Worm (Caenorhabditis elegans) whole organism, young adult: ENCODE results near the gene pas-6.

ENCODE experiments used
- B0019.2 ChIP-seq: fragments of 200-800 bp; sonication (Bioruptor generic); conservative IDR thresholded peaks from 2 replicates; pipeline ENCODE4 v1.3.6; 2022; ENCODE audit warnings: missing genetic modification reagents, missing genetic modification characterization, missing compliant biosample characterization
- B0336.3 ChIP-seq: fragments of 200-800 bp; sonication (Bioruptor generic); IDR thresholded peaks from 2 replicates; pipeline ENCODE4 v1.3.6; 2022; ENCODE audit warnings: missing genetic modification characterization, missing compliant biosample characterization
- C06A6.2 ChIP-seq: fragments of 200-800 bp; sonication (Bioruptor generic); conservative IDR thresholded peaks from 2 replicates; pipeline ENCODE4 v1.3.6; 2022; ENCODE audit warnings: missing genetic modification characterization, missing compliant biosample characterization
- C17E4.6 ChIP-seq: fragments of 200-800 bp; sonication (Bioruptor generic); IDR thresholded peaks from 2 replicates; pipeline ENCODE4 v1.3.6; 2022; ENCODE audit warnings: missing genetic modification reagents, missing genetic modification characterization, missing compliant biosample characterization
- D2030.7 ChIP-seq: fragments of 200-800 bp; sonication (Bioruptor generic); IDR thresholded peaks from 2 replicates; pipeline ENCODE4 v1.3.6; 2022; ENCODE audit warnings: missing genetic modification reagents, missing genetic modification characterization, missing compliant biosample characterization
- F22D6.2 ChIP-seq: sonication (generic microtip); optimal IDR thresholded peaks from 2 replicates; lab custom pipeline; 2016; ENCODE audit warnings: mild to moderate bottlenecking, missing genetic modification characterization, missing compliant biosample characterization
- F33H1.4 ChIP-seq: fragments of 200-800 bp; sonication (Bioruptor generic); IDR thresholded peaks from 2 replicates; pipeline ENCODE4 v1.3.6; 2022; ENCODE audit warnings: missing genetic modification reagents, missing genetic modification characterization, missing compliant biosample characterization
- F39B2.1 ChIP-seq: fragments of 200-800 bp; sonication (Bioruptor generic); IDR thresholded peaks from 2 replicates; pipeline ENCODE4 v1.3.6; 2022; ENCODE audit warnings: missing genetic modification reagents, missing genetic modification characterization, missing compliant biosample characterization
- F57A8.1 ChIP-seq: fragments of 200-800 bp; sonication (Bioruptor generic); optimal IDR thresholded peaks from 2 replicates; lab custom pipeline; 2018; ENCODE audit warnings: mild to moderate bottlenecking, missing genetic modification characterization, moderate library complexity, missing compliant biosample characterization
- F57C9.4 ChIP-seq: sonication (generic microtip); optimal IDR thresholded peaks from 2 replicates; lab custom pipeline; 2017; ENCODE audit warnings: mild to moderate bottlenecking, missing genetic modification characterization, missing compliant biosample characterization
- Y67H2A.10 ChIP-seq: fragments of 200-800 bp; sonication (Bioruptor generic); conservative IDR thresholded peaks from 2 replicates; pipeline ENCODE4 v1.3.6; 2022; ENCODE audit warnings: missing genetic modification reagents, missing genetic modification characterization, missing compliant biosample characterization
- akir-1 ChIP-seq: fragments of 200-800 bp; sonication (Bioruptor generic); optimal IDR thresholded peaks from 2 replicates; lab custom pipeline; 2018; ENCODE audit warnings: mild to moderate bottlenecking, missing genetic modification characterization, moderate library complexity, missing compliant biosample characterization
- aptf-2 ChIP-seq: fragments of 200-800 bp; sonication (Bioruptor generic); conservative IDR thresholded peaks from 2 replicates; pipeline ENCODE4 v1.3.6; 2022; ENCODE audit warnings: missing genetic modification reagents, missing genetic modification characterization, missing compliant biosample characterization
- atf-7 ChIP-seq: sonication (generic microtip); optimal IDR thresholded peaks from 2 replicates; lab custom pipeline; 2017; ENCODE audit warnings: mild to moderate bottlenecking, missing genetic modification characterization, missing compliant biosample characterization
- attf-6 ChIP-seq: fragments of 200-800 bp; sonication (Bioruptor generic); IDR thresholded peaks from 2 replicates; pipeline ENCODE4 v1.3.6; 2022; ENCODE audit warnings: missing genetic modification reagents, missing genetic modification characterization, missing compliant biosample characterization
- ccch-3 ChIP-seq: fragments of 200-800 bp; sonication (Bioruptor generic); optimal IDR thresholded peaks from 2 replicates; lab custom pipeline; 2018; ENCODE audit warnings: mild to moderate bottlenecking, missing genetic modification characterization, missing compliant biosample characterization
- ceh-91 ChIP-seq: fragments of 200-800 bp; sonication (Bioruptor generic); IDR thresholded peaks from 2 replicates; pipeline ENCODE4 v1.3.6; 2022; ENCODE audit warnings: missing genetic modification reagents, missing genetic modification characterization, missing compliant biosample characterization
- die-1 ChIP-seq: sonication (generic microtip); optimal IDR thresholded peaks from 2 replicates; lab custom pipeline; 2016; ENCODE audit warnings: missing genotype, mild to moderate bottlenecking, missing genetic modification characterization, missing compliant biosample characterization
- dpl-1 ChIP-seq: fragments of 150-350 bp; optimal IDR thresholded peaks from 2 replicates; lab custom pipeline; 2014; ENCODE audit warnings: missing biosample characterization, missing genetic modification reagents, missing genetic modification characterization
- efl-1 ChIP-seq: fragments of 150-350 bp; optimal IDR thresholded peaks from 2 replicates; lab custom pipeline; 2014; ENCODE audit warnings: missing biosample characterization, missing genetic modification reagents, missing genetic modification characterization
- ets-4 ChIP-seq: fragments of 200-800 bp; sonication (Bioruptor generic); optimal IDR thresholded peaks from 2 replicates; lab custom pipeline; 2018; ENCODE audit warnings: mild to moderate bottlenecking, missing genetic modification characterization, missing compliant biosample characterization
- gei-17 ChIP-seq: fragments of 200-800 bp; sonication (Bioruptor generic); optimal IDR thresholded peaks from 2 replicates; lab custom pipeline; 2018; ENCODE audit warnings: mild to moderate bottlenecking, missing genetic modification characterization, missing compliant biosample characterization
- him-1 ChIP-seq: sonication (generic microtip); optimal IDR thresholded peaks from 2 replicates; lab custom pipeline; 2016; ENCODE audit warnings: missing genotype, missing genetic modification reagents, missing genetic modification characterization, missing compliant biosample characterization
- hlh-26 ChIP-seq: fragments of 200-800 bp; sonication (Bioruptor generic); conservative IDR thresholded peaks from 2 replicates; pipeline ENCODE4 v1.3.6; 2022; ENCODE audit warnings: missing genetic modification reagents, missing genetic modification characterization, missing compliant biosample characterization
- hmg-1.2 ChIP-seq: fragments of 200-800 bp; sonication (Bioruptor generic); IDR thresholded peaks from 2 replicates; pipeline ENCODE4 v1.3.6; 2022; ENCODE audit warnings: missing genetic modification reagents, missing genetic modification characterization, missing compliant biosample characterization
- lin-35 ChIP-seq, 3 experiments: fragments of 150-350 bp in 2 of 3; sonication (generic microtip) in 1 of 3; optimal IDR thresholded peaks; 2 replicates each; lab custom pipeline; 2014 to 2018; ENCODE audit warnings: missing biosample characterization in 3 of 3, missing genetic modification characterization in 3 of 3, missing genetic modification reagents in 3 of 3
- lin-54 ChIP-seq: fragments of 200-800 bp; sonication (Bioruptor generic); optimal IDR thresholded peaks from 2 replicates; lab custom pipeline; 2018; ENCODE audit warnings: mild to moderate bottlenecking, missing genetic modification characterization, missing compliant biosample characterization
- lsy-27 ChIP-seq: sonication (generic microtip); optimal IDR thresholded peaks from 2 replicates; lab custom pipeline; 2017; ENCODE audit warnings: missing genetic modification characterization, mild to moderate bottlenecking, missing compliant biosample characterization, antibody characterized with exemption, missing genotype, borderline replicate concordance; ENCODE audit not compliant: insufficient read depth
- madf-6 ChIP-seq: fragments of 200-800 bp; sonication (Bioruptor generic); IDR thresholded peaks from 2 replicates; pipeline ENCODE4 v1.3.6; 2022; ENCODE audit warnings: missing genetic modification reagents, missing genetic modification characterization, missing compliant biosample characterization
- madf-8 ChIP-seq: fragments of 200-800 bp; sonication (Bioruptor generic); conservative IDR thresholded peaks from 2 replicates; pipeline ENCODE4 v1.3.6; 2022; ENCODE audit warnings: missing genetic modification reagents, missing genetic modification characterization, missing compliant biosample characterization
- mcd-1 ChIP-seq: fragments of 200-800 bp; sonication (Bioruptor generic); IDR thresholded peaks from 2 replicates; pipeline ENCODE4 v1.3.6; 2022; ENCODE audit warnings: missing genetic modification reagents, missing genetic modification characterization, missing compliant biosample characterization
- mes-4 ChIP-seq: sonication (generic microtip); optimal IDR thresholded peaks from 2 replicates; lab custom pipeline; 2016; ENCODE audit warnings: missing genotype, missing genetic modification characterization, missing compliant biosample characterization
- nhr-80 ChIP-seq: sonication (generic microtip); optimal IDR thresholded peaks from 2 replicates; lab custom pipeline; 2016; ENCODE audit warnings: missing genetic modification characterization, missing compliant biosample characterization
- pbrm-1 ChIP-seq: fragments of 200-800 bp; sonication (Bioruptor generic); IDR thresholded peaks from 2 replicates; pipeline ENCODE4 v1.3.6; 2022; ENCODE audit warnings: missing genetic modification reagents, missing genetic modification characterization, missing compliant biosample characterization
- pha-4 ChIP-seq: fragments of 150-350 bp; sonication (generic microtip); optimal IDR thresholded peaks from 2 replicates; lab custom pipeline; 2014; ENCODE audit warnings: missing biosample characterization, missing genetic modification reagents, missing genetic modification characterization
- rpc-1 ChIP-seq, 2 experiments: fragments of 150-350 bp in 1 of 2; sonication (generic microtip) in 1 of 2; optimal IDR thresholded peaks; 2 replicates each; lab custom pipeline; 2014 to 2018; ENCODE audit warnings: missing biosample characterization in 1 of 2, missing genetic modification characterization in 1 of 2, missing genetic modification reagents in 1 of 2, missing genotype in 1 of 2
- snpc-1.1 ChIP-seq: sonication (generic microtip); optimal IDR thresholded peaks from 2 replicates; lab custom pipeline; 2017; ENCODE audit warnings: missing genetic modification characterization, mild to moderate bottlenecking, missing compliant biosample characterization, antibody characterized with exemption, moderate library complexity, missing genotype, missing genetic modification reagents; ENCODE audit not compliant: insufficient read depth
- snpc-1.3 ChIP-seq: sonication (generic microtip); optimal IDR thresholded peaks from 2 replicates; lab custom pipeline; 2017; ENCODE audit warnings: missing genetic modification characterization, mild to moderate bottlenecking, missing compliant biosample characterization, antibody characterized with exemption, moderate library complexity, missing genotype, missing genetic modification reagents; ENCODE audit not compliant: insufficient read depth
- snpc-4 ChIP-seq, 5 experiments: fragments of 150-350 bp in 1 of 5; sonication (generic microtip) in 4 of 5; optimal IDR thresholded peaks; 2 replicates each; lab custom pipeline; 2014 to 2018; ENCODE audit warnings: missing genetic modification characterization in 5 of 5, missing biosample characterization in 3 of 5, antibody characterized with exemption in 2 of 5, mild to moderate bottlenecking in 2 of 5, missing compliant biosample characterization in 2 of 5, missing genotype in 2 of 5, moderate library complexity in 2 of 5, missing genetic modification reagents in 1 of 5
- zfh-2 ChIP-seq: fragments of 200-800 bp; sonication (Bioruptor generic); conservative IDR thresholded peaks from 2 replicates; pipeline ENCODE4 v1.3.6; 2022; ENCODE audit warnings: missing genetic modification reagents, missing genetic modification characterization, missing compliant biosample characterization
- ztf-6 ChIP-seq: fragments of 200-800 bp; sonication (Bioruptor generic); IDR thresholded peaks from 2 replicates; pipeline ENCODE4 v1.3.6; 2022; ENCODE audit warnings: missing genetic modification reagents, missing genetic modification characterization, missing compliant biosample characterization

pas-6 gene

ce11 chrV:5596391-5597030 is 12.4 kb upstream of the pas-6 start, which contains the start of gene zhit-1:
TSS of gene zhit-1 (minus strand) at chrV:5596551.
- TF ChIP-seq hlh-26 (GFP tag; lab: Robert Waterston, UW) (no peak), mcd-1 (GFP tag; lab: Robert Waterston, UW) (peak; percentile 87), lin-35 (GFP tag; optimal IDR thresholded peaks at IDR 0.05; lab: Kevin White, UChicago) (peak in 2 of 3 experiments; percentile 60 to 73), snpc-1.1 (tag; lab: Kevin White, UChicago) (peak; percentile 24), madf-6 (GFP tag; lab: Robert Waterston, UW) (peak; percentile 37), snpc-4 (GFP tag; optimal IDR thresholded peaks at IDR 0.05; lab: Kevin White, UChicago) (peak; percentile 8), snpc-4 (tag; optimal IDR thresholded peaks at IDR 0.05; lab: Kevin White, UChicago) (peak; percentile 61 to 73 (median 66)), dpl-1 (GFP tag; lab: Kevin White, UChicago) (peak; percentile 65), F57A8.1 (no peak), attf-6 (GFP tag; lab: Robert Waterston, UW) (no peak), F57C9.4 (no peak), him-1 (tag; lab: Kevin White, UChicago) (peak; percentile 25), efl-1 (peak; percentile 79), ets-4 (GFP tag; lab: Kevin White, UChicago) (no peak), nhr-80 (tag; lab: Kevin White, UChicago) (no peak), hmg-1.2 (0 out of 2 replicates have a peak, but pooled peaks have one; percentile 20), B0019.2 (GFP tag; lab: Robert Waterston, UW) (no peak), lin-54 (peak; percentile 90)

- TF ChIP-seq madf-6 (GFP tag; lab: Robert Waterston, UW) (no peak), attf-6 (GFP tag; lab: Robert Waterston, UW) (no peak), rpc-1 (optimal IDR thresholded peaks at IDR 0.05; lab: Kevin White, UChicago) (no peak), rpc-1 (tag; optimal IDR thresholded peaks at IDR 0.05; lab: Kevin White, UChicago) (no peak), ceh-91 (no peak), F22D6.2 (tag; lab: Kevin White, UChicago) (no peak), Y67H2A.10 (GFP tag; lab: Robert Waterston, UW) (no peak), pbrm-1 (GFP tag; lab: Robert Waterston, UW) (no peak), pha-4 (tag; lab: Kevin White, UChicago) (no peak), mes-4 (tag; lab: Kevin White, UChicago) (no peak), ztf-6 (GFP tag; lab: Robert Waterston, UW) (no peak), atf-7 (tag; lab: Kevin White, UChicago) (no peak)
Measured at ce11 chrV:5594315-5594714, 10.2 kb upstream of the pas-6 start, which contains the start of gene crn-2. TSS of gene crn-2 (plus strand) at chrV:5594615.

- TF ChIP-seq snpc-1.3 (tag; lab: Kevin White, UChicago) = no peak
- no peak for TF ChIP-seq F22D6.2 (tag; lab: Kevin White, UChicago)
- TF ChIP-seq B0336.3 (GFP tag; lab: Robert Waterston, UW) = peak; percentile 53; the same call in 1 of the 2 replicates
- no peak for TF ChIP-seq aptf-2 (GFP tag; lab: Robert Waterston, UW)
- TF ChIP-seq D2030.7 (GFP tag; lab: Robert Waterston, UW) = peak; percentile 24; the same call in 1 of the 2 replicates
- no peak for TF ChIP-seq akir-1
- TF ChIP-seq, all 124 proteins: peak for 2
Measured at ce11 chrV:5593406-5593805, 9.3 kb upstream of the pas-6 start, which contains the start of gene mrpl-48. TSS of gene mrpl-48 (plus strand) at chrV:5593706.

DNA sequence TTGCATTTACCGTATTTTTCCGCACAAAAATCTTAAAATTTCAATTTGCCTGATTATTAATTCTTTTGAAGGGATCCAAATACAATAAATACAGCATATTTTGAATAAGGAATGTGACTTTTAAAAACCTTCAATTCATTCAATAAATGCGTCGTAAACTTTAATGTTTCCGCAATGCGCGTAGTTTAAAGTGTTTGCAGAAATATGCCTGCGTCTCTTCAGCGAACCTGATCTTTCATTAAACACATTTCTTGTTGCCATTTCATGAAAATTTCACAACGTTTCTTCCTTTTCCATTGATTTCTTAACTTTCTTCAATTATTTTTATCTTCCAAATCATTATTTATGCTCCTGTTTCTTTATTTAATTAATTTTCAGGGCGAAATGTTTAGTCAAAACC is 8.2 kb upstream of the pas-6 start, which contains the start of gene vps-37:
vps-37 (plus strand) TSS at position 378 of the 400 bp plus-strand sequence.
- TF ChIP-seq dpl-1 (GFP tag; lab: Kevin White, UChicago) = peak; percentile 45
- TF ChIP-seq mes-4 (tag; lab: Kevin White, UChicago) = no peak
- TF ChIP-seq C06A6.2 (GFP tag; lab: Robert Waterston, UW) = no peak
- no peak for TF ChIP-seq zfh-2 (GFP tag; lab: Robert Waterston, UW)
- peak; percentile 50; the same call in 1 of the 2 replicates for TF ChIP-seq madf-8
- no peak for TF ChIP-seq ccch-3 (GFP tag; lab: Kevin White, UChicago)
- peak; percentile 51; the same call in 1 of the 2 replicates for TF ChIP-seq F33H1.4
- TF ChIP-seq C17E4.6 = no peak
- no peak for TF ChIP-seq F39B2.1 (GFP tag; lab: Robert Waterston, UW)
- no peak for TF ChIP-seq die-1 (tag; lab: Kevin White, UChicago)
- no peak for TF ChIP-seq lsy-27 (tag; lab: Kevin White, UChicago)
- no peak for TF ChIP-seq gei-17
